Worm (Caenorhabditis elegans) whole organism, L4/young adult: Measurements from ENCODE around the gene F41E6.7.

Experiments
- W03F9.2 ChIP-seq: fragments of 150-350 bp; optimal IDR thresholded peaks from 2 replicates; lab custom pipeline; 2014; ENCODE audit warnings: missing biosample characterization, missing genetic modification characterization
- dao-5 ChIP-seq: sonication (generic microtip); optimal IDR thresholded peaks from 2 replicates; lab custom pipeline; 2016; ENCODE audit warnings: missing genotype, missing genetic modification characterization, moderate library complexity, missing compliant biosample characterization
- him-1 ChIP-seq: sonication (generic microtip); optimal IDR thresholded peaks from 2 replicates; lab custom pipeline; 2016; ENCODE audit warnings: missing genotype, missing genetic modification reagents, missing genetic modification characterization, missing compliant biosample characterization

- TF ChIP-seq him-1 (tag; lab: Kevin White, UChicago) (no peak), W03F9.2 (no peak), dao-5 (tag; lab: Kevin White, UChicago) (no peak)
Observed at ce11 chrV:8608483-8608882, 9.4 kb upstream of the F41E6.7 start.
